Fruit fly (Drosophila melanogaster): ENCODE results near the gene sordd2.

The sordd2 gene

dm6 chrX:15762723-15763122, 36.2 kb downstream of the sordd2 start, which contains the start of gene Polr3A:
Gene Polr3A (plus strand): TSS chrX:15762956.
- TF ChIP-seq tai (GFP tag; optimal IDR thresholded peaks at IDR 0.05) = no peak
- no peak for TF ChIP-seq h (GFP tag; optimal IDR thresholded peaks at IDR 0.05)
- no peak for TF ChIP-seq Mio (GFP tag; optimal IDR thresholded peaks at IDR 0.05)
- no peak for TF ChIP-seq lola (GFP tag; optimal IDR thresholded peaks at IDR 0.05)
- TF ChIP-seq sv (GFP tag; optimal IDR thresholded peaks at IDR 0.05) = no peak
- no peak for TF ChIP-seq dl (GFP tag; optimal IDR thresholded peaks at IDR 0.05; ENCODE audit: insufficient read depth in 1 of 2, partially characterized antibody in 2 of 2)
- TF ChIP-seq Rel (GFP tag; optimal IDR thresholded peaks at IDR 0.05) = no peak
- TF ChIP-seq Rel (tag; optimal IDR thresholded peaks at IDR 0.05) = no peak
- TF ChIP-seq Hr78 (GFP tag; optimal IDR thresholded peaks at IDR 0.05) = no peak
- TF ChIP-seq foxo (GFP tag; optimal IDR thresholded peaks at IDR 0.05) = no peak
- no peak for TF ChIP-seq Dif (GFP tag; optimal IDR thresholded peaks at IDR 0.05; ENCODE audit: partially characterized antibody)
- TF ChIP-seq usp (GFP tag; optimal IDR thresholded peaks at IDR 0.05) = no peak
- no peak for TF ChIP-seq Vsx2 (GFP tag; optimal IDR thresholded peaks at IDR 0.05; ENCODE audit: partially characterized antibody)
- TF ChIP-seq GATAd (GFP tag; optimal IDR thresholded peaks at IDR 0.05) = no peak
- no peak for TF ChIP-seq N (GFP tag; optimal IDR thresholded peaks at IDR 0.05)
- TF ChIP-seq psq (GFP tag; optimal IDR thresholded peaks at IDR 0.05) = no peak
- no peak for TF ChIP-seq rgr (GFP tag; optimal IDR thresholded peaks at IDR 0.05)

dm6 chrX:15761298-15761640, 37.7 kb downstream of the sordd2 start:
- TF ChIP-seq Rel (GFP tag; optimal IDR thresholded peaks at IDR 0.05) = no peak
- TF ChIP-seq Rel (tag; optimal IDR thresholded peaks at IDR 0.05) = peak; percentile 6
- TF ChIP-seq h (GFP tag; optimal IDR thresholded peaks at IDR 0.05) = no peak

dm6 chrX:15760447-15761297, 38.3 kb downstream of the sordd2 start, which contains the start of the genes Graf and mRpL3:
Gene Graf (minus strand): TSS chrX:15760733.
Gene mRpL3 (plus strand): TSS chrX:15761248.
- TF ChIP-seq jim (GFP tag; optimal IDR thresholded peaks at IDR 0.05) (no peak), usp (GFP tag; optimal IDR thresholded peaks at IDR 0.05) (no peak), fru (GFP tag; optimal IDR thresholded peaks at IDR 0.05) (peak; percentile 97), N (GFP tag; optimal IDR thresholded peaks at IDR 0.05) (peak; percentile 84), br (GFP tag; optimal IDR thresholded peaks at IDR 0.05) (no peak), ey (GFP tag; optimal IDR thresholded peaks at IDR 0.05) (no peak), sage (GFP tag; optimal IDR thresholded peaks at IDR 0.05) (no peak), psq (GFP tag; optimal IDR thresholded peaks at IDR 0.05) (no peak), dl (GFP tag; optimal IDR thresholded peaks at IDR 0.05; ENCODE audit: insufficient read depth in 1 of 2, partially characterized antibody in 2 of 2) (no peak), Dfd (GFP tag; optimal IDR thresholded peaks at IDR 0.05) (no peak), Hr83 (GFP tag; optimal IDR thresholded peaks at IDR 0.05; ENCODE audit: poor library complexity, severe bottlenecking) (no peak), lola (GFP tag; optimal IDR thresholded peaks at IDR 0.05) (no peak), woc (GFP tag; optimal IDR thresholded peaks at IDR 0.05) (peak; percentile 71), Hr78 (GFP tag; optimal IDR thresholded peaks at IDR 0.05) (peak; percentile 74), Jra (GFP tag; optimal IDR thresholded peaks at IDR 0.05) (no peak)

dm6 chrX:15759752-15760446, 39.1 kb downstream of the sordd2 start:
- TF ChIP-seq Rel (GFP tag; optimal IDR thresholded peaks at IDR 0.05) (no peak), Rel (tag; optimal IDR thresholded peaks at IDR 0.05) (no peak), dsf (GFP tag; optimal IDR thresholded peaks at IDR 0.05; ENCODE audit: borderline replicate concordance) (no peak), CG32264 (GFP tag; optimal IDR thresholded peaks at IDR 0.05) (no peak), sage (GFP tag; optimal IDR thresholded peaks at IDR 0.05) (no peak), ey (GFP tag; optimal IDR thresholded peaks at IDR 0.05) (no peak), GATAd (GFP tag; optimal IDR thresholded peaks at IDR 0.05) (no peak), psq (GFP tag; optimal IDR thresholded peaks at IDR 0.05) (no peak)

dm6 chrX:15758692-15759240, 40.2 kb downstream of the sordd2 start:
- TF ChIP-seq brk (GFP tag; optimal IDR thresholded peaks at IDR 0.05) = no peak
- TF ChIP-seq Rel (GFP tag; optimal IDR thresholded peaks at IDR 0.05) = no peak
- TF ChIP-seq Rel (tag; optimal IDR thresholded peaks at IDR 0.05) = no peak
- TF ChIP-seq woc (GFP tag; optimal IDR thresholded peaks at IDR 0.05) = no peak
- TF ChIP-seq rgr (GFP tag; optimal IDR thresholded peaks at IDR 0.05) = no peak
- TF ChIP-seq CrebA (GFP tag; optimal IDR thresholded peaks at IDR 0.05; ENCODE audit: borderline replicate concordance) = no peak
- peak; percentile 6 for TF ChIP-seq fru (GFP tag; optimal IDR thresholded peaks at IDR 0.05)
- TF ChIP-seq psq (GFP tag; optimal IDR thresholded peaks at IDR 0.05) = no peak
- TF ChIP-seq br (GFP tag; optimal IDR thresholded peaks at IDR 0.05) = no peak

Measured in whole organism, wandering third instar larva.